Fruit fly (Drosophila melanogaster) whole organism, adult: ENCODE results near the gene RhoGAP71E.

ENCODE experiments used
- CG11617 ChIP-seq: fragments of 200-800 bp; sonication (Bioruptor generic); optimal IDR thresholded peaks from 2 replicates; lab custom pipeline; 2017; ENCODE audit warnings: mild to moderate bottlenecking, missing biosample characterization, missing genetic modification reagents, missing genetic modification characterization
- CG12768 ChIP-seq: fragments of 200-800 bp; sonication (Bioruptor generic); optimal IDR thresholded peaks from 2 replicates; lab custom pipeline; 2017; ENCODE audit warnings: missing biosample characterization, missing genetic modification characterization, mild to moderate bottlenecking, moderate library complexity, missing genetic modification reagents
- CG14711 ChIP-seq: fragments of 200-800 bp; sonication (Bioruptor generic); optimal IDR thresholded peaks from 2 replicates; lab custom pipeline; 2018; ENCODE audit warnings: missing biosample characterization, mild to moderate bottlenecking, missing genetic modification characterization, moderate library complexity
- CG1620 ChIP-seq: fragments of 200-800 bp; sonication (Bioruptor generic); optimal IDR thresholded peaks from 2 replicates; lab custom pipeline; 2016; ENCODE audit warnings: missing biosample characterization, missing genetic modification characterization
- CG33017 ChIP-seq: fragments of 200-800 bp; sonication (Bioruptor generic); optimal IDR thresholded peaks from 2 replicates; lab custom pipeline; 2018; ENCODE audit warnings: missing biosample characterization, mild to moderate bottlenecking, missing genetic modification characterization, moderate library complexity
- CG5204 ChIP-seq: fragments of 200-800 bp; sonication (Bioruptor generic); optimal IDR thresholded peaks from 2 replicates; lab custom pipeline; 2016; ENCODE audit warnings: missing biosample characterization, missing genetic modification characterization
- CG7045 ChIP-seq: fragments of 200-800 bp; sonication (Bioruptor generic); optimal IDR thresholded peaks from 2 replicates; lab custom pipeline; 2017; ENCODE audit warnings: missing biosample characterization, mild to moderate bottlenecking, missing genetic modification characterization
- CG7101 ChIP-seq: fragments of 200-800 bp; sonication (Bioruptor generic); optimal IDR thresholded peaks from 2 replicates; lab custom pipeline; 2018; ENCODE audit warnings: missing biosample characterization, mild to moderate bottlenecking, missing genetic modification characterization, moderate library complexity
- Clk ChIP-seq: fragments of 200-800 bp; sonication (Bioruptor generic); optimal IDR thresholded peaks from 2 replicates; lab custom pipeline; 2017; ENCODE audit warnings: missing biosample characterization, missing genetic modification characterization
- Crg-1 ChIP-seq: fragments of 200-800 bp; sonication (Bioruptor generic); optimal IDR thresholded peaks from 2 replicates; lab custom pipeline; 2016; ENCODE audit warnings: missing biosample characterization, missing genetic modification characterization
- Hr96 ChIP-seq: fragments of 200-800 bp; sonication (Bioruptor generic); optimal IDR thresholded peaks from 2 replicates; lab custom pipeline; 2016; ENCODE audit warnings: missing biosample characterization, missing genetic modification characterization
- Mnt ChIP-seq: fragments of 200-800 bp; sonication (Bioruptor generic); optimal IDR thresholded peaks from 2 replicates; lab custom pipeline; 2016; ENCODE audit warnings: missing biosample characterization, mild to moderate bottlenecking, missing genetic modification characterization
- bab1 ChIP-seq: fragments of 200-800 bp; sonication (Bioruptor generic); optimal IDR thresholded peaks from 3 replicates; lab custom pipeline; 2019; ENCODE audit warnings: missing biosample characterization, mild to moderate bottlenecking, missing genetic modification characterization, moderate library complexity
- cic ChIP-seq: fragments of 200-800 bp; sonication (Bioruptor generic); optimal IDR thresholded peaks from 2 replicates; lab custom pipeline; 2017; ENCODE audit warnings: missing biosample characterization, mild to moderate bottlenecking, missing genetic modification characterization, moderate library complexity
- cnc ChIP-seq, 2 experiments: fragments of >200 bp; optimal IDR thresholded peaks; 2 replicates each; lab custom pipeline; 2017
- kay ChIP-seq: fragments of 200-800 bp; sonication (Bioruptor generic); peaks from one replicate; lab custom pipeline; 2016; ENCODE audit warnings: missing biosample characterization, missing genetic modification characterization, borderline replicate concordance
- ovo ChIP-seq: fragments of 200-800 bp; sonication (Bioruptor generic); optimal IDR thresholded peaks from 2 replicates; lab custom pipeline; 2016; ENCODE audit warnings: missing biosample characterization, missing genetic modification characterization
- pad ChIP-seq: fragments of 200-800 bp; sonication (Bioruptor generic); optimal IDR thresholded peaks from 3 replicates; lab custom pipeline; 2017; ENCODE audit warnings: missing biosample characterization, missing genetic modification characterization, mild to moderate bottlenecking, moderate library complexity, missing genetic modification reagents
- tj ChIP-seq: fragments of 200-800 bp; sonication (Bioruptor generic); optimal IDR thresholded peaks from 3 replicates; lab custom pipeline; 2017; ENCODE audit warnings: missing biosample characterization, mild to moderate bottlenecking, missing genetic modification characterization, moderate library complexity
- toe ChIP-seq: fragments of 200-800 bp; sonication (Bioruptor generic); optimal IDR thresholded peaks from 2 replicates; lab custom pipeline; 2016; ENCODE audit warnings: missing biosample characterization, missing genetic modification characterization

Gene RhoGAP71E

DNA sequence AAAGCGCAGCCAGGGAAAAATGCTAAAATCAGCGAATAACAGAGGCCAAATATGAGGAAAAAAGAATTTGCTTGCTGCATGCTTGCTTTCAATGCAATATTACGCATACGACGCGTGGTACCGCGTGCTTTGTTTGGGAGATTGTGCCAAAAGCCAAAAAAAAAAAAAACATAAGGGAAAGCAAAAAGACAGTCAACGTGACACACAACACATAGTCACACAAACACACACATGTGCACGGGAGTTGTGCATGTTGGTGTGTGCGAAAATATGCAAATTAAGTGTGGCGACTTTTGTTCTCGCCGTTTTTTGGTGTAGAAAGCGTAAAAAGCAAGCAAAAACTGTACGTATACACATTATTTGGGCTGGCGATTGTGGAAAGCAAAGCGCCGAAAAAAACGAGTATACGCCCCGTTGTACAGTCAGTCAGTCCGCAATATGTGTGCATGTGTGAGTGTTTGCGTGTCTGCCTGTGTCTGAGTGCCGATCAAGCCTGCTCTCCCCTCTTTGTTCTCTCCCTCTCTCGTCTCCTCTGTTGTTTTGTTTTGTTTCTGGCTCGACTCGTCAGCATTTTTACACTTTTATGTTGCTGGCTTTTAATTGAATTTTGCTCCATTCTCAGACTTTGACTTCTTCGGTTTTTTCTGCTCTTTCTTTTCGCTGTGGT, 36.4 kb downstream of the RhoGAP71E start:
- no peak for TF ChIP-seq pad (GFP tag; lab: Kevin White, UChicago)
- peak; percentile 68 for TF ChIP-seq tj (GFP tag; lab: Kevin White, UChicago)

DNA sequence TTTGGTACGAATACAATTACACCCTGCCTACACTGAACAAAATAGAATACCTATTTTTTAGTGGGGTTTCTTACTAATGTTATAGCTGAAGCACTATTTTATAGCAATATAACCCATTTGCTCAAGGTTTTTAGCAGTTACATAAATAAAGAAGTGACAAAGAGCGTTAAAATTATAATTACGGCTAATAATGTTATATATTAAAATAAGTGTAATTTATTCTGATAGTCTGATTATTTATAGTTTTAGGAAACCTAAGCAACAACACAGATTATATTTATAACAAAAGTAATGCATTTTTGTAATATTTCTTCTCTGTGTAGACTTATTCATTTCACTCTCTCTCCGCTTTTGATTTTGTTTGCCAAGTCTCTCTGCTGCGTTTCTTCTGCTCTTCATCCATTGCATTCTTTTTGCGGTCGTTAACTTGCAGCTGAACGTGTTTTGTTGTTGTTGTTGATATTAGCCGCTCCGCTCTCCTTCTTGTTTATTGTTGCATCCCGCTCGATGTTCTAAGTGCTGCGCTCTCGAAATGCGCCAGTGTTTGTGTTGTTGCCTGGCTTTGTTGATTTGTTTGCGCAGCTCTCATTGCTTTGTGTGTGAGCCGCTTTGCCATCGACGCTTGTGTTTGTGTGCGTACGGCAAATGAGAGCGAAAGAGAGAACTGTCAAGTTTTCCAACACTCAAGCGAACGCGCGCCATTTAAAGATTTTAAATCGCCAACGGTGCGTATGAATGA, 37.2 kb downstream of the RhoGAP71E start:
- no peak for TF ChIP-seq Crg-1
- TF ChIP-seq Mnt (GFP tag; lab: Kevin White, UChicago) = peak; percentile 51
- TF ChIP-seq CG5204 (GFP tag; lab: Kevin White, UChicago) = peak; percentile 82
- peak; percentile 75 for TF ChIP-seq CG12768 (GFP tag; lab: Kevin White, UChicago)
- TF ChIP-seq cnc (optimal IDR thresholded peaks at IDR 0.05; lab: Kevin White, UChicago) = no peak
- TF ChIP-seq CG7045 (GFP tag; lab: Kevin White, UChicago) = peak; percentile 86
- TF ChIP-seq pad (GFP tag; lab: Kevin White, UChicago) = peak; percentile 77
- peak; percentile 93 for TF ChIP-seq CG33017 (tag; lab: Kevin White, UChicago)
- peak; percentile 88 for TF ChIP-seq CG14711 (tag; lab: Kevin White, UChicago)
- peak; percentile 22 for TF ChIP-seq Hr96 (GFP tag; lab: Kevin White, UChicago)
- TF ChIP-seq CG7101 (tag; lab: Kevin White, UChicago) = peak; percentile 92
- peak; percentile 57 for TF ChIP-seq ovo (GFP tag; lab: Kevin White, UChicago)
- no peak for TF ChIP-seq cic (GFP tag; lab: Kevin White, UChicago)
- TF ChIP-seq toe = peak; percentile 47
- peak; percentile 52 for TF ChIP-seq Clk (GFP tag; lab: Kevin White, UChicago)
- TF ChIP-seq tj (GFP tag; lab: Kevin White, UChicago) = peak; percentile 65
- peak; percentile 52 for TF ChIP-seq CG1620 (GFP tag; lab: Kevin White, UChicago)
- peak; percentile 75 for TF ChIP-seq kay (GFP tag; lab: Kevin White, UChicago)
- TF ChIP-seq CG11617 (GFP tag; lab: Kevin White, UChicago) = peak; percentile 93
- peak; percentile 95 for TF ChIP-seq bab1 (GFP tag; lab: Kevin White, UChicago)

DNA sequence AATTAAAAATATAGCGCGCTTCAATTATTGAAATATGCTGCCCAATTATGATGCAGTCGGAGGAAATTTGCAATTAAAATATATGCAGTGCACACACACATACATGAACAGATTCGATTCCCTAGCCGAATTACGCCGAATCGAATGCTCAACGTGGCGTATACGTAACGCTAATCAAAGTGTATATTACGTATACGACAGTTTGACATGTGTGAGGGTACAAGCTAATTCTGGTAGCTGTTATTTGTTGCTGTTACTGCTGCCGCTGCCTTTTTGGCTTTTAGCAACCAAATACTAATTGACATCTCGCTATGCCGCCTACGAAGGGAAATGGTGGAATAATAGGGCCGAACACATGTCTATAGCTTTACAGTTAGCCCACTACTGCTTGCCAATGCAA, 38.6 kb downstream of the RhoGAP71E start:
- TF ChIP-seq kay (GFP tag; lab: Kevin White, UChicago) (peak; percentile 61), CG7101 (tag; lab: Kevin White, UChicago) (no peak)

- TF ChIP-seq Crg-1 = no peak
- TF ChIP-seq cnc (optimal IDR thresholded peaks at IDR 0.05; lab: Kevin White, UChicago) = no peak
- no peak for TF ChIP-seq tj (GFP tag; lab: Kevin White, UChicago)
- TF ChIP-seq ovo (GFP tag; lab: Kevin White, UChicago) = no peak
- no peak for TF ChIP-seq CG7045 (GFP tag; lab: Kevin White, UChicago)
- TF ChIP-seq CG7101 (tag; lab: Kevin White, UChicago) = no peak
- TF ChIP-seq CG1620 (GFP tag; lab: Kevin White, UChicago) = no peak
- TF ChIP-seq CG5204 (GFP tag; lab: Kevin White, UChicago) = no peak
- no peak for TF ChIP-seq cic (GFP tag; lab: Kevin White, UChicago)
- TF ChIP-seq CG11617 (GFP tag; lab: Kevin White, UChicago) = no peak
- TF ChIP-seq pad (GFP tag; lab: Kevin White, UChicago) = no peak
- no peak for TF ChIP-seq CG33017 (tag; lab: Kevin White, UChicago)
- TF ChIP-seq bab1 (GFP tag; lab: Kevin White, UChicago) = no peak
- no peak for TF ChIP-seq toe
- TF ChIP-seq Hr96 (GFP tag; lab: Kevin White, UChicago) = no peak
- TF ChIP-seq kay (GFP tag; lab: Kevin White, UChicago) = no peak
- no peak for TF ChIP-seq Mnt (GFP tag; lab: Kevin White, UChicago)
- no peak for TF ChIP-seq Clk (GFP tag; lab: Kevin White, UChicago)
Measured at dm6 chr3L:15631067-15631466, 42.4 kb downstream of the RhoGAP71E start.

dm6 chr3L:15632653-15633052, 44.0 kb downstream of the RhoGAP71E start:
- TF ChIP-seq CG7045 (GFP tag; lab: Kevin White, UChicago) (no peak), kay (GFP tag; lab: Kevin White, UChicago) (peak; percentile 23), CG7101 (tag; lab: Kevin White, UChicago) (peak; percentile 5)

DNA sequence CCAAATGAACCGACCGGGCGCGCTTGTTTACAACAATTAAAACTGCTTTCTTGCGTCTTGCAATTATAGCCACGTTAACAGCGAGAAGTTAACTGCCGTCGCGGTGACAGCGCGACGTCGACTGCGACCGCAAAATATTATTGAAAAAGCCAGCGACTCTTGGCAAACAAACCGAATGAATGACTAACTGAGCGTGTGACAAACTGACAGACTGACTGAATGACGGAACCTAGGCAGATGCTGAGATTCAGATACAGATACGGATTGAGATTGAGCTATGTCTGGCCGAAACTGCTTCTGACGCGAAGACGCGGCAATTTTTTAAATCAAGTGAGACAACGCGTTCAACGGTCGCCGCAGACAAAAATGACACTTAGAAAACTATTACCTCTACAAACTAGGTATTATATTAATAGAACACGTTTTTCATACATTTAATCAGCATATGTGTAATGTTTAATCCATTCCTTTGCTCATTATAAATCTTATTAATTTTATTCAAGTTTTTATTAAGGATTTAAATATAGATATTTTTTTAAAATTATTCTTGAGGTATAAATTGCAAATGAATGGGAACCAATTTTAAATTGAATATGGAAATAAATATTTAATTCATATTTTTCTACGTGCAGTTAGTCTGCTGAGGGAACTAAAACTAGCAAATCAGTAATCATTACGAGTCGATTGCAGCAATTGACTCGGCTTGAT, 45.9 kb downstream of the RhoGAP71E start:
- TF ChIP-seq pad (GFP tag; lab: Kevin White, UChicago) (no peak), CG7045 (GFP tag; lab: Kevin White, UChicago) (peak; percentile 13), Mnt (GFP tag; lab: Kevin White, UChicago) (no peak), ovo (GFP tag; lab: Kevin White, UChicago) (no peak), Hr96 (GFP tag; lab: Kevin White, UChicago) (no peak), tj (GFP tag; lab: Kevin White, UChicago) (no peak), toe (no peak), cnc (optimal IDR thresholded peaks at IDR 0.05; lab: Kevin White, UChicago) (no peak), Clk (GFP tag; lab: Kevin White, UChicago) (no peak), CG12768 (GFP tag; lab: Kevin White, UChicago) (peak; percentile 10), CG1620 (GFP tag; lab: Kevin White, UChicago) (no peak), cic (GFP tag; lab: Kevin White, UChicago) (peak; percentile 28), CG11617 (GFP tag; lab: Kevin White, UChicago) (peak; percentile 25), CG7101 (tag; lab: Kevin White, UChicago) (peak; percentile 72), kay (GFP tag; lab: Kevin White, UChicago) (no peak), Crg-1 (no peak), CG33017 (tag; lab: Kevin White, UChicago) (peak; percentile 78), CG5204 (GFP tag; lab: Kevin White, UChicago) (peak; percentile 1), CG14711 (tag; lab: Kevin White, UChicago) (peak; percentile 62), bab1 (GFP tag; lab: Kevin White, UChicago) (no peak)
